Fruit fly (Drosophila melanogaster) whole organism, prepupa: ENCODE measurements around the gene dpr20.

ENCODE experiments used
- CG1621 ChIP-seq: fragments of 200-800 bp; sonication (Bioruptor generic); optimal IDR thresholded peaks from 3 replicates; lab custom pipeline; 2018; ENCODE audit warnings: missing biosample characterization, mild to moderate bottlenecking, missing genetic modification characterization
- CG31627 ChIP-seq: fragments of 200-800 bp; sonication (Bioruptor generic); optimal IDR thresholded peaks from 3 replicates; lab custom pipeline; 2016; ENCODE audit warnings: missing biosample characterization, missing genetic modification characterization
- CG6854 ChIP-seq: fragments of 200-800 bp; sonication (Bioruptor generic); optimal IDR thresholded peaks from 2 replicates; lab custom pipeline; 2017; ENCODE audit warnings: missing biosample characterization, mild to moderate bottlenecking, missing genetic modification characterization
- Eip75B ChIP-seq: fragments of 200-800 bp; sonication (Bioruptor generic); optimal IDR thresholded peaks from 3 replicates; lab custom pipeline; 2016; ENCODE audit warnings: missing biosample characterization, missing genetic modification characterization
- acj6 ChIP-seq: fragments of 200-800 bp; sonication (Bioruptor generic); optimal IDR thresholded peaks from 3 replicates; lab custom pipeline; 2016; ENCODE audit warnings: missing biosample characterization, missing genetic modification characterization
- dsx ChIP-seq: fragments of 200-800 bp; optimal IDR thresholded peaks from 3 replicates; lab custom pipeline; 2019; ENCODE audit warnings: missing biosample characterization, mild to moderate bottlenecking, missing genetic modification characterization, moderate library complexity; ENCODE audit not compliant: poor library complexity, severe bottlenecking
- net ChIP-seq: fragments of 200-800 bp; sonication (Bioruptor generic); optimal IDR thresholded peaks from 3 replicates; lab custom pipeline; 2016; ENCODE audit warnings: missing biosample characterization, missing genetic modification characterization

DNA sequence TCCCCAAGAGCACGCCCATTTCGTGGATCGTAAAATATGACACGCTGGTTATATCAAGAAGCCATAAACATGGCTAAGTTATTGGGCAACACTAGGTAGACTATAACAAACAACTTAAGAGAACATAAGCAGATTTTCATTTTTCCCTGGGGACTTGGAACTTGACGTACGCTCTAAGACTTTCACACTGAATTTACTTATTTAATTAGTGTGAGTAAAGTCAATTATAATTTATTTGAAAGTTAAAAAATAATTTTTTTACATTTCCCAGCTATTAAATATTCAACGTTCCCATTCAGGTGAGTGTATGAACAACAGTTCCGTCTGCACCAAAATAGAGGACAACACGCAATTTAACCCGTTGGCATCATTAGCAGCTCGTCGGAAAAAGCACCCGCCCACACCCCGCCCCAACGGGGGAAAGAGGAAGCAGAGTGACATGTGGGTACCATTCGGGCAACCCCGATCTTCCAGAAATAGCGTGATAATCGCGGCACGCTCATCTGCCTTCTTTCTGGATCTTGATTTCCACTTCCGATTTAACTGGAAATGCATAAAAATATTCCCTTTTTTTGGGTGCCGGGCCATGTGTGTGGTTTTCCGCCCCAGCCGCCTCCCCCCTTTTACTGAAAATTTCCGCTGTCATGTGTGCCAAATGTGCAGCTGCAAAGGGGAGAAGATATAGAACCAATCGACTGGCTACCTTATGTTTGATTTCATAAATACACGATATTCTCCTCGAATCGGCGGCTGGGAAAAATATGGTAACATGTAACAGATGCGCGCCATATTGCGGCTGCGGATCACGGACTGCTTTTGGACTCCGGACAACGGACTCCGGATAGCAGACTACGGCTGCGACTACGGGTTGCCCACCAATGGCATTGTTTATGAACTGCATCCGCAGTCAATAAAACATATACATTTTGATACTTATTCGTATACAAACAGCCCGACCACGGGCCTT lies 41.5 kb downstream of the dpr20 start:
- TF ChIP-seq net (no peak), CG1621 (tag; lab: Kevin White, UChicago) (peak; percentile 81), dsx (GFP tag; lab: Kevin White, UChicago) (no peak), Eip75B (GFP tag; lab: Kevin White, UChicago) (no peak), CG31627 (GFP tag; lab: Kevin White, UChicago) (no peak), acj6 (GFP tag; lab: Kevin White, UChicago) (no peak), CG6854 (GFP tag; lab: Kevin White, UChicago) (no peak)
